Fruit fly (Drosophila melanogaster) whole organism, embryonic: ENCODE data around the gene CG43400.

Experiments
- Asciz ChIP-seq: fragments of 200-800 bp; sonication (Bioruptor generic); optimal IDR thresholded peaks from 2 replicates; lab custom pipeline; 2017; ENCODE audit warnings: missing biosample characterization, mild to moderate bottlenecking, missing genetic modification characterization, missing genetic modification reagents
- Awh ChIP-seq: fragments of 200-800 bp; sonication (Bioruptor generic); IDR thresholded peaks from 2 replicates; pipeline ENCODE4, ENCODE4 v1.3.6; 2022; ENCODE audit warnings: missing biosample characterization, missing genetic modification characterization
- Bdp1 ChIP-seq: fragments of 200-800 bp; sonication (Bioruptor generic); optimal IDR thresholded peaks from 3 replicates; lab custom pipeline; 2016; ENCODE audit warnings: missing biosample characterization, missing genetic modification characterization
- CG1024 ChIP-seq: fragments of 200-800 bp; sonication (Bioruptor generic); IDR thresholded peaks from 2 replicates; pipeline ENCODE4 v1.3.6; 2022; ENCODE audit warnings: missing biosample characterization, missing genetic modification characterization
- CG10274 ChIP-seq: fragments of 200-800 bp; sonication (Bioruptor generic); optimal IDR thresholded peaks from 3 replicates; lab custom pipeline; 2017; ENCODE audit warnings: missing biosample characterization, mild to moderate bottlenecking, missing genetic modification characterization
- CG10366 ChIP-seq: fragments of 200-800 bp; sonication (Bioruptor generic); IDR thresholded peaks from 2 replicates; pipeline ENCODE4 v1.3.6; 2022; ENCODE audit warnings: missing biosample characterization, missing genetic modification characterization
- CG11560 ChIP-seq: fragments of 200-800 bp; sonication (Bioruptor generic); IDR thresholded peaks from 3 replicates; pipeline ENCODE4 v1.3.6; 2022; ENCODE audit warnings: missing biosample characterization, missing genetic modification characterization
- CG12155 ChIP-seq: fragments of 200-800 bp; sonication (Bioruptor generic); optimal IDR thresholded peaks from 3 replicates; lab custom pipeline; 2016; ENCODE audit warnings: missing biosample characterization, missing genetic modification characterization
- CG1233 ChIP-seq: fragments of 200-800 bp; sonication (Bioruptor generic); optimal IDR thresholded peaks from 4 replicates; lab custom pipeline; 2018; ENCODE audit warnings: missing biosample characterization, mild to moderate bottlenecking, missing genetic modification characterization
- CG12744 ChIP-seq: fragments of 200-800 bp; sonication (Bioruptor generic); optimal IDR thresholded peaks from 2 replicates; lab custom pipeline; 2016; ENCODE audit warnings: missing biosample characterization, missing genetic modification characterization
- CG17361 ChIP-seq: fragments of 200-800 bp; sonication (Bioruptor generic); IDR thresholded peaks from 3 replicates; pipeline ENCODE4 v1.3.6; 2022; ENCODE audit warnings: missing biosample characterization, missing genetic modification characterization
- CG17568 ChIP-seq: fragments of 200-800 bp; sonication (Bioruptor generic); optimal IDR thresholded peaks from 2 replicates; lab custom pipeline; 2018; ENCODE audit warnings: missing biosample characterization, mild to moderate bottlenecking, missing genetic modification characterization, moderate library complexity
- CG18011 ChIP-seq: fragments of 200-800 bp; sonication (Bioruptor generic); optimal IDR thresholded peaks from 2 replicates; lab custom pipeline; 2017; ENCODE audit warnings: missing biosample characterization, missing genetic modification characterization, mild to moderate bottlenecking, moderate library complexity, missing genotype
- CG2116 ChIP-seq: fragments of 200-800 bp; sonication (Bioruptor generic); optimal IDR thresholded peaks from 3 replicates; lab custom pipeline; 2018; ENCODE audit warnings: missing biosample characterization, mild to moderate bottlenecking, missing genetic modification characterization
- CG31441 ChIP-seq: fragments of 200-800 bp; sonication (Bioruptor generic); IDR thresholded peaks from 2 replicates; pipeline ENCODE4 v1.3.6; 2022; ENCODE audit warnings: missing biosample characterization, missing genetic modification characterization
- CG32767 ChIP-seq: fragments of 200-800 bp; sonication (Bioruptor generic); IDR thresholded peaks from 2 replicates; pipeline ENCODE4 v1.3.6; 2022; ENCODE audit warnings: missing biosample characterization, missing genetic modification characterization
- CG34224 ChIP-seq: fragments of 200-800 bp; sonication (Bioruptor generic); IDR thresholded peaks from 3 replicates; pipeline ENCODE4 v1.3.6; 2022; ENCODE audit warnings: missing biosample characterization, missing genetic modification characterization; ENCODE audit not compliant: partially characterized antibody
- CG34376 ChIP-seq: fragments of 200-800 bp; sonication (Bioruptor generic); optimal IDR thresholded peaks from 2 replicates; lab custom pipeline; 2018; ENCODE audit warnings: missing biosample characterization, mild to moderate bottlenecking, missing genetic modification characterization
- CG3995 ChIP-seq: fragments of 200-800 bp; sonication (Bioruptor generic); optimal IDR thresholded peaks from 3 replicates; lab custom pipeline; 2016; ENCODE audit warnings: missing biosample characterization, missing genetic modification characterization
- CG4404 ChIP-seq: fragments of 200-800 bp; sonication (Bioruptor generic); IDR thresholded peaks from 2 replicates; pipeline ENCODE4 v1.3.6; 2022; ENCODE audit warnings: missing biosample characterization, missing genetic modification characterization
- CG5245 ChIP-seq: fragments of 200-800 bp; sonication (Bioruptor generic); optimal IDR thresholded peaks from 3 replicates; lab custom pipeline; 2016; ENCODE audit warnings: missing biosample characterization, missing genetic modification characterization
- CG5953 ChIP-seq: fragments of 200-800 bp; sonication (Bioruptor generic); IDR thresholded peaks from 2 replicates; pipeline ENCODE4 v1.3.6; 2022; ENCODE audit warnings: missing biosample characterization, missing genetic modification characterization
- CG7556 ChIP-seq: fragments of 200-800 bp; sonication (Bioruptor generic); optimal IDR thresholded peaks from 2 replicates; lab custom pipeline; 2017; ENCODE audit warnings: missing biosample characterization, mild to moderate bottlenecking, missing genetic modification characterization
- CG7786 ChIP-seq: fragments of 200-800 bp; sonication (Bioruptor generic); optimal IDR thresholded peaks from 2 replicates; lab custom pipeline; 2016; ENCODE audit warnings: missing biosample characterization, missing genetic modification characterization
- Dfd ChIP-seq, 2 experiments: fragments of >200 bp; optimal IDR thresholded peaks; 2 replicates each; lab custom pipeline; 2017; ENCODE audit warnings: missing biosample characterization in 2 of 2, missing genetic modification characterization in 2 of 2
- ERR ChIP-seq: fragments of 200-800 bp; sonication (Bioruptor generic); optimal IDR thresholded peaks from 2 replicates; lab custom pipeline; 2016; ENCODE audit warnings: missing biosample characterization, missing genetic modification characterization
- H15 ChIP-seq: fragments of 200-800 bp; sonication (Bioruptor generic); IDR thresholded peaks from 3 replicates; pipeline ENCODE4 v1.3.6; 2022; ENCODE audit warnings: missing biosample characterization, missing genetic modification characterization
- Myb ChIP-seq: fragments of 200-800 bp; sonication (Bioruptor generic); optimal IDR thresholded peaks from 2 replicates; lab custom pipeline; 2016; ENCODE audit warnings: missing biosample characterization, missing genetic modification characterization
- Oaz ChIP-seq: fragments of 200-800 bp; sonication (Bioruptor generic); IDR thresholded peaks from 2 replicates; pipeline ENCODE4 v1.3.6; 2022; ENCODE audit warnings: missing biosample characterization, missing genetic modification characterization
- Sox100B ChIP-seq: fragments of 200-800 bp; sonication (Bioruptor generic); optimal IDR thresholded peaks from 3 replicates; lab custom pipeline; 2018; ENCODE audit warnings: missing biosample characterization, mild to moderate bottlenecking, missing genetic modification characterization
- ato ChIP-seq: fragments of 200-800 bp; sonication (Bioruptor generic); IDR thresholded peaks from 2 replicates; pipeline ENCODE4 v1.3.6; 2022; ENCODE audit warnings: missing biosample characterization, missing genetic modification characterization; ENCODE audit not compliant: partially characterized antibody
- bbx ChIP-seq: fragments of 200-800 bp; sonication (Bioruptor generic); IDR thresholded peaks from 2 replicates; pipeline ENCODE4 v1.3.6; 2022; ENCODE audit warnings: missing biosample characterization, missing genetic modification characterization; ENCODE audit not compliant: partially characterized antibody
- chn ChIP-seq: fragments of 200-800 bp; sonication (Bioruptor generic); optimal IDR thresholded peaks from 2 replicates; lab custom pipeline; 2016; ENCODE audit warnings: missing biosample characterization, missing genetic modification characterization
- dysf ChIP-seq: fragments of 200-800 bp; sonication (Bioruptor generic); IDR thresholded peaks from 3 replicates; pipeline ENCODE4 v1.3.6; 2022; ENCODE audit warnings: missing biosample characterization, missing genetic modification characterization
- eyg ChIP-seq: fragments of 200-800 bp; sonication (Bioruptor generic); optimal IDR thresholded peaks from 3 replicates; lab custom pipeline; 2016; ENCODE audit warnings: missing biosample characterization, missing genetic modification characterization
- fd96Cb ChIP-seq: fragments of 200-800 bp; sonication (Bioruptor generic); optimal IDR thresholded peaks from 2 replicates; lab custom pipeline; 2018; ENCODE audit warnings: missing biosample characterization, mild to moderate bottlenecking, missing genetic modification characterization, moderate library complexity
- gce ChIP-seq: fragments of 200-800 bp; sonication (Bioruptor generic); IDR thresholded peaks from 3 replicates; pipeline ENCODE4 v1.3.6; 2022; ENCODE audit warnings: missing biosample characterization, missing genetic modification characterization
- gcm ChIP-seq: fragments of 200-800 bp; sonication (Bioruptor generic); optimal IDR thresholded peaks from 2 replicates; lab custom pipeline; 2019; ENCODE audit warnings: missing biosample characterization, mild to moderate bottlenecking, missing genetic modification characterization, moderate library complexity
- hb ChIP-seq: fragments of 200-800 bp; sonication (Bioruptor generic); IDR thresholded peaks from 3 replicates; pipeline ENCODE4 v1.3.6; 2022; ENCODE audit warnings: missing biosample characterization, missing genetic modification characterization; ENCODE audit not compliant: partially characterized antibody
- jing ChIP-seq: fragments of 200-800 bp; sonication (Bioruptor generic); optimal IDR thresholded peaks from 2 replicates; lab custom pipeline; 2018; ENCODE audit warnings: missing biosample characterization, mild to moderate bottlenecking, missing genetic modification characterization
- jumu ChIP-seq: fragments of 200-800 bp; sonication (Bioruptor generic); optimal IDR thresholded peaks from 3 replicates; lab custom pipeline; 2016; ENCODE audit warnings: missing biosample characterization, missing genetic modification characterization
- pzg ChIP-seq: fragments of 200-800 bp; sonication (Bioruptor generic); optimal IDR thresholded peaks from 3 replicates; lab custom pipeline; 2018; ENCODE audit warnings: missing biosample characterization, mild to moderate bottlenecking, missing genetic modification characterization, moderate library complexity
- row ChIP-seq: fragments of 200-800 bp; sonication (Bioruptor generic); IDR thresholded peaks from 3 replicates; pipeline ENCODE4 v1.3.6; 2022; ENCODE audit warnings: missing biosample characterization, missing genetic modification characterization
- run ChIP-seq: fragments of 200-800 bp; sonication (Bioruptor generic); optimal IDR thresholded peaks from 3 replicates; lab custom pipeline; 2018; ENCODE audit warnings: missing biosample characterization, mild to moderate bottlenecking, missing genetic modification characterization
- salm ChIP-seq: fragments of 200-800 bp; sonication (Bioruptor generic); optimal IDR thresholded peaks from 2 replicates; lab custom pipeline; 2018; ENCODE audit warnings: missing biosample characterization, mild to moderate bottlenecking, missing genetic modification characterization
- schlank ChIP-seq: fragments of 200-800 bp; sonication (Bioruptor generic); optimal IDR thresholded peaks from 2 replicates; lab custom pipeline; 2018; ENCODE audit warnings: missing biosample characterization, mild to moderate bottlenecking, missing genetic modification characterization
- sna ChIP-seq: fragments of 200-800 bp; sonication (Bioruptor generic); IDR thresholded peaks from 2 replicates; pipeline ENCODE4 v1.3.6; 2022; ENCODE audit warnings: missing biosample characterization, missing genetic modification characterization; ENCODE audit not compliant: partially characterized antibody
- so ChIP-seq: fragments of 200-800 bp; sonication (Bioruptor generic); IDR thresholded peaks from 3 replicates; pipeline ENCODE4 v1.3.6; 2022; ENCODE audit warnings: missing biosample characterization, missing genetic modification characterization
- tll ChIP-seq, 2 experiments: fragments of 200-800 bp in 1 of 2; fragments of >200 bp in 1 of 2; sonication (Bioruptor generic) in 1 of 2; optimal IDR thresholded peaks; 2 replicates each; lab custom pipeline; 2017 to 2019; ENCODE audit warnings: missing biosample characterization in 2 of 2, missing genetic modification characterization in 2 of 2, mild to moderate bottlenecking in 1 of 2, moderate library complexity in 1 of 2
- tup ChIP-seq: fragments of 200-800 bp; sonication (Bioruptor generic); optimal IDR thresholded peaks from 2 replicates; lab custom pipeline; 2016; ENCODE audit warnings: missing biosample characterization, mild to moderate bottlenecking, missing genetic modification characterization, moderate library complexity

CG43400 gene

DNA sequence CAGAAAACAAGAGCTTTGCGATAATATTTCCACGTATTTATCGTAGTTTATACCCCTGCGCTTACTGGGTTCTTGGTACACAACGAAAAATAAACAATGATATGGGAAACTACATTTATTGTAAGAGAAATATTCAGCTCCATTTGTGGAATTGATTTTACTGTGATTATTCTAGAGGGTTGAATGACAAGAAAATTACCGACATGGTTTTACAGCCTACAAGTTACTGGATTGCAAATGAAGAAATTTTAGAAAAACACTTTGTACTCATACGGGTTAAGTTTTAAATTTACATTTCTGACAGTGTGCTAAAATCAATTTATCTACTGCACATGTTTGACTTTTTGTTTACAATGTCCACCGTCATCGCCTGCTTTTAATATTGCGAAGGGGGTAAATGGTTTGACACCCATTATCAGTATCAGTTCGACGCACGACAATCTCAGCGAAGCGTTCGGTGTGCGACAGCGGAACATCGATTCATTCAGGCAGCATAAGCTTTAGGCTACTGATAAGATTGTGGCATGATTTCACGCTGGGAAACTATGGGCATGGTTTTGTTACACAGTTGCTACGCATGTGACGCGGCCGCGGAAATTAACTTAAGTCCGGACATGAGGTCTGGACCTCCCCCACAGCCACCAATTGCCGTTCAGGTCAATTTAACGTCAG is 28.6 kb upstream of the CG43400 start (continued):
- no peak for TF ChIP-seq jumu (GFP tag; lab: Kevin White, UChicago)
- TF ChIP-seq dysf (GFP tag; lab: Robert Waterston, UW): peak; percentile 43; the same call in 1 of the 3 replicates
- TF ChIP-seq jing (GFP tag; lab: Kevin White, UChicago): peak; percentile 9
- peak; percentile 6 for TF ChIP-seq CG12155 (GFP tag; lab: Kevin White, UChicago)
- TF ChIP-seq gcm (GFP tag; lab: Kevin White, UChicago): no peak
- no peak for TF ChIP-seq CG12744 (GFP tag; lab: Kevin White, UChicago)
- TF ChIP-seq tll (GFP tag; optimal IDR thresholded peaks at IDR 0.05; lab: Kevin White, UChicago): no peak
- TF ChIP-seq schlank (tag; lab: Kevin White, UChicago): no peak
- no peak for TF ChIP-seq sna
- TF ChIP-seq Asciz: no peak
- no peak for TF ChIP-seq chn
- no peak for TF ChIP-seq Bdp1 (GFP tag; lab: Kevin White, UChicago)
- no peak for TF ChIP-seq Dfd (GFP tag; optimal IDR thresholded peaks at IDR 0.05; lab: Kevin White, UChicago)
- TF ChIP-seq Myb (GFP tag; lab: Kevin White, UChicago): no peak
- no peak for TF ChIP-seq H15 (GFP tag; lab: Robert Waterston, UW)
- no peak for TF ChIP-seq Awh (GFP tag; lab: Robert Waterston, UW)
- no peak for TF ChIP-seq so (GFP tag; lab: Robert Waterston, UW)
- TF ChIP-seq CG31441 (GFP tag; lab: Robert Waterston, UW): peak; percentile 43
- TF ChIP-seq CG18011 (GFP tag; lab: Kevin White, UChicago): no peak
- TF ChIP-seq CG2116 (GFP tag; lab: Kevin White, UChicago): no peak
- TF ChIP-seq CG17568: no peak
- TF ChIP-seq gce: no peak
- no peak for TF ChIP-seq CG3995 (GFP tag; lab: Kevin White, UChicago)
- TF ChIP-seq CG1233 (GFP tag; lab: Kevin White, UChicago): no peak
- TF ChIP-seq CG11560 (tag; lab: Robert Waterston, UW): no peak
- TF ChIP-seq CG1024 (GFP tag; lab: Robert Waterston, UW): no peak
- TF ChIP-seq CG5953 (GFP tag; lab: Robert Waterston, UW): no peak
- TF ChIP-seq tup (GFP tag; lab: Kevin White, UChicago): no peak
- TF ChIP-seq hb: no peak
- no peak for TF ChIP-seq CG34224
- TF ChIP-seq CG10274: no peak
- peak; percentile 43; the same call in 1 of the 3 replicates for TF ChIP-seq CG17361 (GFP tag; lab: Robert Waterston, UW)
- no peak for TF ChIP-seq CG7786 (GFP tag; lab: Kevin White, UChicago)
- no peak for TF ChIP-seq salm (tag; lab: Kevin White, UChicago)
- TF ChIP-seq pzg: no peak
- peak; percentile 4 for TF ChIP-seq Sox100B (GFP tag; lab: Kevin White, UChicago)
- TF ChIP-seq Oaz: no peak
- no peak for TF ChIP-seq run
- TF ChIP-seq CG4404: no peak
- peak; percentile 5 for TF ChIP-seq CG7556 (GFP tag; lab: Kevin White, UChicago)
- no peak for TF ChIP-seq fd96Cb (tag; lab: Kevin White, UChicago)
- no peak for TF ChIP-seq ato (GFP tag; lab: Robert Waterston, UW)
- TF ChIP-seq CG34376 (GFP tag; lab: Kevin White, UChicago): peak; percentile 85
- TF ChIP-seq eyg (GFP tag; lab: Kevin White, UChicago): no peak
- no peak for TF ChIP-seq CG10366 (GFP tag; lab: Robert Waterston, UW)
- TF ChIP-seq CG32767: no peak
- no peak for TF ChIP-seq CG5245 (GFP tag; lab: Kevin White, UChicago)
- TF ChIP-seq row (GFP tag; lab: Robert Waterston, UW): peak; percentile 62
- TF ChIP-seq bbx (GFP tag; lab: Robert Waterston, UW): no peak
- TF ChIP-seq ERR: no peak
